Worm (Caenorhabditis elegans) whole organism, mixed stage, embryonic: ENCODE measurements around the gene unc-83.

Experiments used
- M03D4.4 ChIP-seq: sonication (generic microtip); optimal IDR thresholded peaks from 2 replicates; lab custom pipeline; 2017; ENCODE audit warnings: mild to moderate bottlenecking, missing genetic modification characterization, missing compliant biosample characterization
- ceh-83 ChIP-seq: fragments of 200-800 bp; sonication (Bioruptor generic); optimal IDR thresholded peaks from 2 replicates; lab custom pipeline; 2018; ENCODE audit warnings: mild to moderate bottlenecking, missing genetic modification characterization, missing compliant biosample characterization
- drap-1 ChIP-seq: fragments of 200-800 bp; sonication (Bioruptor generic); optimal IDR thresholded peaks from 3 replicates; lab custom pipeline; 2018; ENCODE audit warnings: mild to moderate bottlenecking, missing genetic modification characterization, missing compliant biosample characterization
- elt-1 ChIP-seq: sonication (generic microtip); optimal IDR thresholded peaks from 2 replicates; lab custom pipeline; 2017; ENCODE audit warnings: missing genetic modification characterization, mild to moderate bottlenecking, missing compliant biosample characterization, antibody characterized with exemption, moderate library complexity, borderline replicate concordance; ENCODE audit not compliant: insufficient read depth
- mep-1 ChIP-seq: fragments of 150-350 bp; optimal IDR thresholded peaks from 2 replicates; lab custom pipeline; 2017; ENCODE audit warnings: missing biosample characterization, missing genetic modification reagents, missing genetic modification characterization, inconsistent platforms
- nhr-76 ChIP-seq: sonication (generic microtip); optimal IDR thresholded peaks from 2 replicates; lab custom pipeline; 2017; ENCODE audit warnings: missing biosample characterization, missing genetic modification characterization
- unc-62 ChIP-seq: fragments of 150-350 bp; optimal IDR thresholded peaks from 2 replicates; lab custom pipeline; 2014; ENCODE audit warnings: missing biosample characterization, missing genetic modification reagents, missing genetic modification characterization

DNA sequence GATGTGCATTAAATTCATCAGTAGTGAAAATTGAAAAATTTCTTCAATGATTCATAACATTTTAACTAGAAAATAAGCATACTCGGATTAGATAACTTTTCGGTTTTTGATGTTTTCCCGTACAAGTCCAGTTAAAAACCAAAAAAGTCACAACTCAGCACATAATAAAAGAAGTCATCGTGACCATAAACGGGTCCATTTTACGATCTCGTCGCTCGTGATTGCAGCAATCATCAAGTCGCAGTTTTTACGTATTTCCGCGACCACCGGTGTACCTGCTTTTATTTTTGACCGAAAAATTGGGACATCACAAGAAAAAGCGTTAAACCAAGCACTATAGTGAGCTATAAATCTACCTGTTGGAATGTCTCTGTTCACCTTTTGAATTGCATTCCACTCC lies 3.6 kb upstream of the unc-83 start:
- no peak for TF ChIP-seq unc-62
- no peak for TF ChIP-seq drap-1 (GFP tag; lab: Kevin White, UChicago)
- no peak for TF ChIP-seq elt-1 (tag; lab: Kevin White, UChicago)
- TF ChIP-seq ceh-83 (GFP tag; lab: Kevin White, UChicago) = no peak
- TF ChIP-seq M03D4.4 (tag; lab: Kevin White, UChicago) = no peak
- TF ChIP-seq nhr-76 = no peak
- TF ChIP-seq mep-1 (tag; lab: Kevin White, UChicago) = no peak
